Worm (Caenorhabditis elegans) whole organism, late embryonic: ENCODE results near the gene btb-9.

Experiments used
- F13H6.1 ChIP-seq: sonication (generic microtip); optimal IDR thresholded peaks from 2 replicates; lab custom pipeline; 2016; ENCODE audit warnings: missing genetic modification characterization, missing compliant biosample characterization
- K02D7.2 ChIP-seq: sonication (generic microtip); optimal IDR thresholded peaks from 2 replicates; lab custom pipeline; 2017; ENCODE audit warnings: mild to moderate bottlenecking, missing genetic modification characterization, missing compliant biosample characterization
- T23F11.4 ChIP-seq: fragments of 200-800 bp; sonication (Bioruptor generic); optimal IDR thresholded peaks from 2 replicates; lab custom pipeline; 2018; ENCODE audit warnings: mild to moderate bottlenecking, missing genetic modification characterization, missing compliant biosample characterization
- Y22D7AL.16 ChIP-seq: sonication (generic microtip); optimal IDR thresholded peaks from 2 replicates; lab custom pipeline; 2016; ENCODE audit warnings: missing genetic modification characterization, missing compliant biosample characterization
- ama-1 ChIP-seq: fragments of 150-350 bp; optimal IDR thresholded peaks from 2 replicates; lab custom pipeline; 2014
- ceh-2 ChIP-seq: sonication (generic microtip); optimal IDR thresholded peaks from 2 replicates; lab custom pipeline; 2016; ENCODE audit warnings: missing genotype, missing genetic modification characterization, missing compliant biosample characterization
- ceh-34 ChIP-seq: sonication (generic microtip); optimal IDR thresholded peaks from 2 replicates; lab custom pipeline; 2016; ENCODE audit warnings: mild to moderate bottlenecking, missing genetic modification characterization, missing compliant biosample characterization
- ceh-45 ChIP-seq: fragments of 200-800 bp; sonication (Bioruptor generic); IDR thresholded peaks from 2 replicates; pipeline ENCODE4 v1.3.6; 2022; ENCODE audit warnings: missing genetic modification reagents, missing genetic modification characterization, missing compliant biosample characterization
- ceh-9 ChIP-seq: sonication (generic microtip); optimal IDR thresholded peaks from 2 replicates; lab custom pipeline; 2016; ENCODE audit warnings: mild to moderate bottlenecking, missing genetic modification characterization, inconsistent platforms, missing compliant biosample characterization
- dve-1 ChIP-seq: sonication (generic microtip); optimal IDR thresholded peaks from 2 replicates; lab custom pipeline; 2017; ENCODE audit warnings: antibody characterized with exemption, mild to moderate bottlenecking, missing genetic modification characterization, missing compliant biosample characterization
- elt-2 ChIP-seq: sonication (generic microtip); optimal IDR thresholded peaks from 2 replicates; lab custom pipeline; 2016; ENCODE audit warnings: missing genetic modification reagents, missing genetic modification characterization, missing compliant biosample characterization
- elt-4 ChIP-seq: sonication (generic microtip); optimal IDR thresholded peaks from 2 replicates; lab custom pipeline; 2016; ENCODE audit warnings: missing genetic modification characterization, missing compliant biosample characterization
- ets-4 ChIP-seq: sonication (generic microtip); optimal IDR thresholded peaks from 2 replicates; lab custom pipeline; 2016; ENCODE audit warnings: missing genetic modification characterization, missing compliant biosample characterization
- eyg-1 ChIP-seq: sonication (generic microtip); optimal IDR thresholded peaks from 2 replicates; lab custom pipeline; 2016; ENCODE audit warnings: missing genotype, missing genetic modification characterization, missing compliant biosample characterization
- fax-1 ChIP-seq: sonication (generic microtip); optimal IDR thresholded peaks from 2 replicates; lab custom pipeline; 2016; ENCODE audit warnings: missing genotype, missing genetic modification characterization, missing compliant biosample characterization
- fkh-6 ChIP-seq: sonication (generic microtip); optimal IDR thresholded peaks from 2 replicates; lab custom pipeline; 2016; ENCODE audit warnings: missing genetic modification characterization, missing compliant biosample characterization
- hlh-13 ChIP-seq: fragments of 200-800 bp; sonication (Bioruptor generic); optimal IDR thresholded peaks from 2 replicates; lab custom pipeline; 2018; ENCODE audit warnings: mild to moderate bottlenecking, missing genetic modification characterization, missing compliant biosample characterization
- hlh-15 ChIP-seq: sonication (generic microtip); optimal IDR thresholded peaks from 2 replicates; lab custom pipeline; 2016; ENCODE audit warnings: missing genetic modification characterization, missing compliant biosample characterization
- hlh-6 ChIP-seq: sonication (generic microtip); optimal IDR thresholded peaks from 2 replicates; lab custom pipeline; 2016; ENCODE audit warnings: missing genotype, missing genetic modification characterization, missing compliant biosample characterization
- hlh-8 ChIP-seq: sonication (generic microtip); optimal IDR thresholded peaks from 2 replicates; lab custom pipeline; 2016; ENCODE audit warnings: missing genotype, missing genetic modification characterization, missing compliant biosample characterization
- mec-3 ChIP-seq: sonication (generic microtip); optimal IDR thresholded peaks from 2 replicates; lab custom pipeline; 2016; ENCODE audit warnings: borderline replicate concordance, missing genetic modification characterization, missing compliant biosample characterization
- nhr-11 ChIP-seq: fragments of 150-350 bp; optimal IDR thresholded peaks from 2 replicates; lab custom pipeline; 2014; ENCODE audit warnings: missing biosample characterization, missing genetic modification characterization
- nhr-232 ChIP-seq: sonication (generic microtip); optimal IDR thresholded peaks from 2 replicates; lab custom pipeline; 2016; ENCODE audit warnings: missing genetic modification characterization, missing compliant biosample characterization
- odd-2 ChIP-seq: sonication (generic microtip); optimal IDR thresholded peaks from 2 replicates; lab custom pipeline; 2017; ENCODE audit warnings: antibody characterized with exemption, mild to moderate bottlenecking, missing genetic modification characterization, missing compliant biosample characterization
- pag-3 ChIP-seq: sonication (generic microtip); optimal IDR thresholded peaks from 2 replicates; lab custom pipeline; 2016; ENCODE audit warnings: missing compliant biosample characterization, missing genetic modification characterization, borderline replicate concordance
- pha-2 ChIP-seq: sonication (generic microtip); optimal IDR thresholded peaks from 2 replicates; lab custom pipeline; 2017; ENCODE audit warnings: mild to moderate bottlenecking, missing genetic modification characterization, missing compliant biosample characterization
- pha-4 ChIP-seq: fragments of 150-350 bp; optimal IDR thresholded peaks from 2 replicates; lab custom pipeline; 2018; ENCODE audit warnings: missing biosample characterization, missing genetic modification reagents, missing genetic modification characterization
- ref-2 ChIP-seq: sonication (generic microtip); optimal IDR thresholded peaks from 2 replicates; lab custom pipeline; 2016; ENCODE audit warnings: missing genetic modification characterization, missing compliant biosample characterization
- rnt-1 ChIP-seq: sonication (generic microtip); optimal IDR thresholded peaks from 2 replicates; lab custom pipeline; 2016; ENCODE audit warnings: missing genetic modification characterization, missing compliant biosample characterization
- sdc-2 ChIP-seq: sonication (generic microtip); optimal IDR thresholded peaks from 2 replicates; lab custom pipeline; 2016; ENCODE audit warnings: missing genotype, missing genetic modification characterization, missing compliant biosample characterization
- sox-4 ChIP-seq: sonication (generic microtip); optimal IDR thresholded peaks from 2 replicates; lab custom pipeline; 2017; ENCODE audit warnings: mild to moderate bottlenecking, missing genetic modification characterization, inconsistent platforms, missing compliant biosample characterization
- syd-9 ChIP-seq: sonication (generic microtip); optimal IDR thresholded peaks from 2 replicates; lab custom pipeline; 2016; ENCODE audit warnings: mild to moderate bottlenecking, missing genetic modification characterization, moderate library complexity, missing compliant biosample characterization
- tbx-7 ChIP-seq: sonication (generic microtip); optimal IDR thresholded peaks from 2 replicates; lab custom pipeline; 2016; ENCODE audit warnings: missing genotype, missing genetic modification characterization, missing compliant biosample characterization
- ttx-3 ChIP-seq: sonication (generic microtip); optimal IDR thresholded peaks from 2 replicates; lab custom pipeline; 2016; ENCODE audit warnings: missing genetic modification reagents, missing genetic modification characterization, missing compliant biosample characterization
- unc-42 ChIP-seq: sonication (generic microtip); optimal IDR thresholded peaks from 2 replicates; lab custom pipeline; 2016; ENCODE audit warnings: missing genotype, missing genetic modification characterization, missing compliant biosample characterization
- zip-5 ChIP-seq: sonication (generic microtip); optimal IDR thresholded peaks from 2 replicates; lab custom pipeline; 2016; ENCODE audit warnings: missing genetic modification characterization, missing compliant biosample characterization
- ztf-16 ChIP-seq: sonication (generic microtip); optimal IDR thresholded peaks from 2 replicates; lab custom pipeline; 2017; ENCODE audit warnings: missing genetic modification characterization, missing compliant biosample characterization

The btb-9 gene

ce11 chrII:1731932-1732331 lies 3.6 kb downstream of the btb-9 start, which contains the start of gene ceh-82:
Gene ceh-82, plus strand, starts transcription at chrII:1732232.
- TF ChIP-seq hlh-13 (no peak), syd-9 (tag; lab: Kevin White, UChicago) (no peak), sox-4 (tag; lab: Kevin White, UChicago) (no peak), ceh-34 (tag; lab: Kevin White, UChicago) (no peak), mec-3 (tag; lab: Kevin White, UChicago) (no peak), T23F11.4 (no peak), ceh-45 (GFP tag; lab: Robert Waterston, UW) (no peak), dve-1 (tag; lab: Kevin White, UChicago) (no peak)
- TF ChIP-seq, all 69 proteins: peak for 0

ce11 chrII:1735145-1735544 lies 6.8 kb downstream of the btb-9 start:
- TF ChIP-seq pha-4 (no peak), Y22D7AL.16 (tag; lab: Kevin White, UChicago) (no peak), hlh-8 (tag; lab: Kevin White, UChicago) (no peak), ztf-16 (no peak), tbx-7 (tag; lab: Kevin White, UChicago) (no peak), pag-3 (tag; lab: Kevin White, UChicago) (no peak), ceh-45 (GFP tag; lab: Robert Waterston, UW) (no peak), sox-4 (tag; lab: Kevin White, UChicago) (no peak), fkh-6 (tag; lab: Kevin White, UChicago) (no peak), ceh-9 (tag; lab: Kevin White, UChicago) (no peak), fax-1 (tag; lab: Kevin White, UChicago) (no peak), nhr-232 (no peak), ttx-3 (no peak), ets-4 (tag; lab: Kevin White, UChicago) (no peak)

- TF ChIP-seq unc-42 (no peak), F13H6.1 (no peak), tbx-7 (tag; lab: Kevin White, UChicago) (no peak), ref-2 (tag; lab: Kevin White, UChicago) (no peak), nhr-11 (tag; lab: Kevin White, UChicago) (no peak), odd-2 (tag; lab: Kevin White, UChicago) (no peak), sdc-2 (tag; lab: Kevin White, UChicago) (no peak), mec-3 (tag; lab: Kevin White, UChicago) (no peak)
Observed at ce11 chrII:1736353-1736752, 8.0 kb downstream of the btb-9 start, which contains the start of gene ceh-83. Gene ceh-83, minus strand, starts transcription at chrII:1736533.

- no peak for TF ChIP-seq hlh-6 (tag; lab: Kevin White, UChicago)
- TF ChIP-seq K02D7.2, result no peak
- TF ChIP-seq ceh-34 (tag; lab: Kevin White, UChicago), result no peak
- TF ChIP-seq unc-42, result no peak
- no peak for TF ChIP-seq pha-2
- TF ChIP-seq eyg-1 (tag; lab: Kevin White, UChicago), result no peak
- TF ChIP-seq hlh-15 (tag; lab: Kevin White, UChicago), result no peak
- TF ChIP-seq hlh-13, result no peak
- TF ChIP-seq elt-4 (tag; lab: Kevin White, UChicago), result no peak
- TF ChIP-seq elt-2 (tag; lab: Kevin White, UChicago), result no peak
- TF ChIP-seq ceh-2 (tag; lab: Kevin White, UChicago), result no peak
- no peak for TF ChIP-seq ets-4 (tag; lab: Kevin White, UChicago)
- TF ChIP-seq odd-2 (tag; lab: Kevin White, UChicago), result no peak
- no peak for TF ChIP-seq ama-1 (lab: Kevin White, UChicago)
- no peak for TF ChIP-seq ttx-3
- no peak for TF ChIP-seq rnt-1 (tag; lab: Kevin White, UChicago)
- no peak for TF ChIP-seq zip-5 (tag; lab: Kevin White, UChicago)
Observed at ce11 chrII:1738844-1739243, 10.5 kb downstream of the btb-9 start, which contains the start of the genes irld-9 and irld-33. Gene irld-9, minus strand, starts transcription at chrII:1738944. Gene irld-33, plus strand, starts transcription at chrII:1739052.
